Worm (Caenorhabditis elegans): ENCODE results near the gene T26H5.8.

ce11 chrV:15383739-15384138 lies 48.8 kb downstream of the T26H5.8 start, which contains the start of gene str-88:
- no peak for TF ChIP-seq tab-1 (GFP tag; IDR thresholded peaks at IDR 0.05)
- no peak for TF ChIP-seq T22C8.4 (GFP tag; IDR thresholded peaks at IDR 0.05)
- TF ChIP-seq ztf-23 (GFP tag; IDR thresholded peaks at IDR 0.05) = no peak
